Fruit fly (Drosophila melanogaster) whole organism, wandering third instar larva: ENCODE data around the gene CG2983.

Source experiments
- Abd-B ChIP-seq: fragments of >200 bp; optimal IDR thresholded peaks from 2 replicates; lab custom pipeline; 2017; ENCODE audit warnings: missing biosample characterization, missing genetic modification characterization
- CG32264 ChIP-seq: fragments of 200-800 bp; sonication (Bioruptor generic); optimal IDR thresholded peaks from 2 replicates; lab custom pipeline; 2016; ENCODE audit warnings: missing biosample characterization, missing genetic modification characterization
- CG9705 ChIP-seq: fragments of 200-800 bp; sonication (Bioruptor generic); optimal IDR thresholded peaks from 2 replicates; lab custom pipeline; 2018; ENCODE audit warnings: missing biosample characterization, mild to moderate bottlenecking, missing genetic modification characterization
- CrebA ChIP-seq: fragments of 200-800 bp; sonication (Bioruptor generic); optimal IDR thresholded peaks from 2 replicates; lab custom pipeline; 2016; ENCODE audit warnings: missing biosample characterization, mild to moderate bottlenecking, missing genetic modification characterization, borderline replicate concordance
- Dfd ChIP-seq: fragments of >200 bp; optimal IDR thresholded peaks from 2 replicates; lab custom pipeline; 2017; ENCODE audit warnings: missing biosample characterization, missing genetic modification characterization
- Dif ChIP-seq: fragments of 200-275, 200-300 bp; sonication (Bioruptor generic); optimal IDR thresholded peaks from 2 replicates; lab custom pipeline; 2018; ENCODE audit warnings: missing biosample characterization, missing genetic modification characterization; ENCODE audit not compliant: partially characterized antibody
- GATAd ChIP-seq: sonication (Bioruptor generic); optimal IDR thresholded peaks from 2 replicates; lab custom pipeline; 2016; ENCODE audit warnings: missing biosample characterization, missing genetic modification characterization
- HLH106 ChIP-seq: fragments of 200-800 bp; optimal IDR thresholded peaks from 3 replicates; lab custom pipeline; 2019; ENCODE audit warnings: missing biosample characterization, mild to moderate bottlenecking, missing genetic modification characterization, moderate library complexity
- Hnf4 ChIP-seq: fragments of 200-800 bp; sonication (Bioruptor generic); optimal IDR thresholded peaks from 2 replicates; lab custom pipeline; 2016; ENCODE audit warnings: missing biosample characterization, mild to moderate bottlenecking, missing genetic modification characterization
- Hr78 ChIP-seq: fragments of >200 bp; optimal IDR thresholded peaks from 2 replicates; lab custom pipeline; 2017; ENCODE audit warnings: missing biosample characterization, missing genetic modification characterization
- Hr83 ChIP-seq: fragments of 200-300 bp; sonication (Bioruptor generic); optimal IDR thresholded peaks from 2 replicates; lab custom pipeline; 2016; ENCODE audit warnings: missing biosample characterization, mild to moderate bottlenecking, missing genetic modification characterization, moderate library complexity; ENCODE audit not compliant: poor library complexity, severe bottlenecking
- Jra ChIP-seq: sonication (Bioruptor generic); optimal IDR thresholded peaks from 2 replicates; lab custom pipeline; 2016; ENCODE audit warnings: missing biosample characterization, missing genetic modification characterization
- Mio ChIP-seq: sonication (Bioruptor generic); optimal IDR thresholded peaks from 2 replicates; lab custom pipeline; 2016; ENCODE audit warnings: missing biosample characterization, missing genetic modification characterization
- Myc ChIP-seq: fragments of >200 bp; optimal IDR thresholded peaks from 2 replicates; lab custom pipeline; 2017
- N ChIP-seq: fragments of >200 bp; optimal IDR thresholded peaks from 2 replicates; lab custom pipeline; 2018; ENCODE audit warnings: missing biosample characterization, missing external identifiers, missing genetic modification characterization
- OdsH ChIP-seq: fragments of 200-800 bp; sonication (Bioruptor generic); optimal IDR thresholded peaks from 2 replicates; lab custom pipeline; 2016; ENCODE audit warnings: missing biosample characterization, mild to moderate bottlenecking, missing genetic modification characterization
- Rel ChIP-seq, 2 experiments: fragments of 200-800 bp; sonication (Bioruptor generic) in 1 of 2; optimal IDR thresholded peaks; 2 replicates in 1 of 2; 3 replicates in 1 of 2; lab custom pipeline; 2016 to 2019; ENCODE audit warnings: mild to moderate bottlenecking in 2 of 2, missing biosample characterization in 2 of 2, missing genetic modification characterization in 2 of 2, moderate library complexity in 1 of 2
- Sp1 ChIP-seq: fragments of 200-800 bp; sonication (Bioruptor generic); optimal IDR thresholded peaks from 3 replicates; lab custom pipeline; 2019; ENCODE audit warnings: missing biosample characterization, mild to moderate bottlenecking, missing genetic modification characterization, moderate library complexity
- Vsx2 ChIP-seq: fragments of 200-300, 225-300 bp; sonication (Bioruptor generic); optimal IDR thresholded peaks from 2 replicates; lab custom pipeline; 2018; ENCODE audit warnings: missing biosample characterization, missing genetic modification characterization; ENCODE audit not compliant: partially characterized antibody
- br ChIP-seq: fragments of 200-800 bp; sonication (Bioruptor generic); optimal IDR thresholded peaks from 2 replicates; lab custom pipeline; 2016; ENCODE audit warnings: missing biosample characterization, missing genetic modification characterization
- brk ChIP-seq: fragments of 200-800 bp; sonication (Bioruptor generic); optimal IDR thresholded peaks from 2 replicates; lab custom pipeline; 2016; ENCODE audit warnings: missing biosample characterization, mild to moderate bottlenecking, missing genetic modification characterization
- dl ChIP-seq, 2 experiments: fragments of 175-275, 200-275 bp in 1 of 2; fragments of 200-275 bp in 1 of 2; sonication (Bioruptor generic); optimal IDR thresholded peaks; lab custom pipeline; 2018; ENCODE audit warnings: mild to moderate bottlenecking in 2 of 2, missing biosample characterization in 2 of 2, missing genetic modification characterization in 2 of 2, moderate library complexity in 2 of 2; ENCODE audit not compliant: partially characterized antibody in 2 of 2, insufficient read depth in 1 of 2
- dmrt93B ChIP-seq: fragments of 200-800 bp; sonication (Bioruptor generic); optimal IDR thresholded peaks from 2 replicates; lab custom pipeline; 2018; ENCODE audit warnings: missing biosample characterization, mild to moderate bottlenecking, missing genetic modification characterization
- dsf ChIP-seq: sonication (Bioruptor generic); optimal IDR thresholded peaks from 2 replicates; lab custom pipeline; 2016; ENCODE audit warnings: missing biosample characterization, missing genetic modification characterization, borderline replicate concordance
- ey ChIP-seq: fragments of 200-800 bp; sonication (Bioruptor generic); optimal IDR thresholded peaks from 2 replicates; lab custom pipeline; 2016; ENCODE audit warnings: missing biosample characterization, missing genetic modification characterization
- foxo ChIP-seq, 2 experiments: fragments of 200-800 bp; sonication (Bioruptor generic); optimal IDR thresholded peaks; 2 replicates in 1 of 2; 3 replicates in 1 of 2; lab custom pipeline; 2016 to 2017; ENCODE audit warnings: missing biosample characterization in 2 of 2, missing genetic modification characterization in 2 of 2
- fru ChIP-seq: fragments of 200-800 bp; sonication (Bioruptor generic); optimal IDR thresholded peaks from 3 replicates; lab custom pipeline; 2016; ENCODE audit warnings: missing biosample characterization, mild to moderate bottlenecking, missing genetic modification characterization
- h ChIP-seq: fragments of 200-800 bp; sonication (Bioruptor generic); optimal IDR thresholded peaks from 3 replicates; lab custom pipeline; 2016; ENCODE audit warnings: missing biosample characterization, mild to moderate bottlenecking, missing genetic modification characterization
- jim ChIP-seq: fragments of 175-275, 200-325 bp; sonication (Bioruptor generic); optimal IDR thresholded peaks from 2 replicates; lab custom pipeline; 2016; ENCODE audit warnings: missing biosample characterization, mild to moderate bottlenecking, missing genetic modification characterization
- lola ChIP-seq: fragments of >200 bp; optimal IDR thresholded peaks from 2 replicates; lab custom pipeline; 2017; ENCODE audit warnings: missing biosample characterization, missing genetic modification characterization
- pan ChIP-seq: fragments of >200 bp; optimal IDR thresholded peaks from 2 replicates; lab custom pipeline; 2017
- psq ChIP-seq: fragments of 200-800 bp; sonication (Bioruptor generic); optimal IDR thresholded peaks from 3 replicates; lab custom pipeline; 2017; ENCODE audit warnings: missing biosample characterization, mild to moderate bottlenecking, missing genetic modification characterization, moderate library complexity
- rgr ChIP-seq: fragments of 200-800 bp; sonication (Bioruptor generic); optimal IDR thresholded peaks from 3 replicates; lab custom pipeline; 2016; ENCODE audit warnings: missing biosample characterization, mild to moderate bottlenecking, missing genetic modification characterization
- sage ChIP-seq: fragments of 200-800 bp; sonication (Bioruptor generic); optimal IDR thresholded peaks from 2 replicates; lab custom pipeline; 2016; ENCODE audit warnings: missing biosample characterization, mild to moderate bottlenecking, missing genetic modification characterization
- sv ChIP-seq: fragments of 200-800 bp; sonication (Bioruptor generic); optimal IDR thresholded peaks from 3 replicates; lab custom pipeline; 2016; ENCODE audit warnings: missing biosample characterization, missing genetic modification characterization
- tai ChIP-seq: sonication (Bioruptor generic); optimal IDR thresholded peaks from 2 replicates; lab custom pipeline; 2016; ENCODE audit warnings: missing biosample characterization, missing genetic modification characterization
- usp ChIP-seq: fragments of >200 bp; optimal IDR thresholded peaks from 2 replicates; lab custom pipeline; 2017; ENCODE audit warnings: missing biosample characterization, missing genetic modification characterization
- woc ChIP-seq: sonication (Bioruptor generic); optimal IDR thresholded peaks from 2 replicates; lab custom pipeline; 2016; ENCODE audit warnings: missing biosample characterization, mild to moderate bottlenecking, missing genetic modification characterization

CG2983 gene

dm6 chr2L:2873729-2874127 is 26.3 kb downstream of the CG2983 start:
- peak; percentile 29 for TF ChIP-seq woc (GFP tag; lab: Kevin White, UChicago)
- TF ChIP-seq dsf, result no peak

dm6 chr2L:2874185-2874541 is 26.7 kb downstream of the CG2983 start, which contains the start of gene Ifrd1:
TSS of gene Ifrd1 (minus strand) at chr2L:2874489.
- TF ChIP-seq foxo (GFP tag; optimal IDR thresholded peaks at IDR 0.05; lab: Kevin White, UChicago), result no peak
- no peak for TF ChIP-seq OdsH (GFP tag; lab: Kevin White, UChicago)
- TF ChIP-seq Hr83, result no peak
- no peak for TF ChIP-seq sage
- TF ChIP-seq brk (GFP tag; lab: Kevin White, UChicago), result no peak
- TF ChIP-seq Abd-B (GFP tag; lab: Kevin White, UChicago), result no peak
- TF ChIP-seq ey (GFP tag; lab: Kevin White, UChicago), result no peak
- TF ChIP-seq Hr78 (GFP tag; lab: Kevin White, UChicago), result no peak
- TF ChIP-seq jim (GFP tag; lab: Kevin White, UChicago), result no peak
- no peak for TF ChIP-seq tai

- TF ChIP-seq rgr (peak; percentile 58), Hr83 (peak; percentile 47), HLH106 (peak; percentile 74), GATAd (GFP tag; lab: Kevin White, UChicago) (no peak), Hr78 (GFP tag; lab: Kevin White, UChicago) (no peak), woc (GFP tag; lab: Kevin White, UChicago) (peak; percentile 76), CrebA (no peak), Dfd (no peak), lola (GFP tag; lab: Kevin White, UChicago) (no peak), dmrt93B (GFP tag; lab: Kevin White, UChicago) (peak; percentile 68), br (GFP tag; lab: Kevin White, UChicago) (peak; percentile 23), sv (GFP tag; lab: Kevin White, UChicago) (peak; percentile 43), sage (peak; percentile 42), Abd-B (GFP tag; lab: Kevin White, UChicago) (no peak), usp (GFP tag; lab: Kevin White, UChicago) (no peak), Dif (GFP tag; lab: Kevin White, UChicago) (peak; percentile 31), tai (no peak), foxo (GFP tag; optimal IDR thresholded peaks at IDR 0.05; lab: Kevin White, UChicago) (peak in 1 of 2 experiments; percentile 78), psq (GFP tag; lab: Kevin White, UChicago) (peak; percentile 68), CG32264 (GFP tag; lab: Kevin White, UChicago) (no peak), Myc (no peak), Jra (GFP tag; lab: Kevin White, UChicago) (peak; percentile 42), brk (GFP tag; lab: Kevin White, UChicago) (peak; percentile 68), jim (GFP tag; lab: Kevin White, UChicago) (no peak), OdsH (GFP tag; lab: Kevin White, UChicago) (peak; percentile 51), dsf (peak; percentile 46), CG9705 (GFP tag; lab: Kevin White, UChicago) (peak; percentile 28), fru (GFP tag; lab: Kevin White, UChicago) (peak; percentile 64), ey (GFP tag; lab: Kevin White, UChicago) (peak; percentile 51), Rel (GFP tag; optimal IDR thresholded peaks at IDR 0.05; lab: Kevin White, UChicago) (peak; percentile 71), Rel (tag; optimal IDR thresholded peaks at IDR 0.05; lab: Kevin White, UChicago) (peak; percentile 88), Vsx2 (GFP tag; lab: Kevin White, UChicago) (no peak), N (GFP tag; lab: Kevin White, UChicago) (no peak), h (peak; percentile 57), dl (GFP tag; optimal IDR thresholded peaks at IDR 0.05; lab: Kevin White, UChicago; ENCODE audit: insufficient read depth in 1 of 2, partially characterized antibody in 2 of 2) (peak in 1 of 2 experiments; percentile 31), Hnf4 (GFP tag; lab: Kevin White, UChicago) (peak; percentile 88), Mio (GFP tag; lab: Kevin White, UChicago) (no peak), pan (no peak), Sp1 (GFP tag; lab: Kevin White, UChicago) (peak; percentile 48)
Measured at dm6 chr2L:2874542-2875194, 27.2 kb downstream of the CG2983 start, which contains the start of gene CG8814. TSS of gene CG8814 (plus strand) at chr2L:2874890.
